Worm (Caenorhabditis elegans) whole organism, L1 larva: Measurements from ENCODE around the gene math-33.

Source experiments
- egl-27 ChIP-seq, 2 experiments: fragments of 150-350 bp in 1 of 2; sonication (generic microtip); optimal IDR thresholded peaks; 3 replicates each; lab custom pipeline; 2017 to 2018; ENCODE audit warnings: missing biosample characterization in 2 of 2, missing genetic modification characterization in 2 of 2, missing genetic modification reagents in 2 of 2
- pqm-1 ChIP-seq: sonication (generic microtip); optimal IDR thresholded peaks from 3 replicates; lab custom pipeline; 2017; ENCODE audit warnings: missing biosample characterization, missing genetic modification characterization

DNA sequence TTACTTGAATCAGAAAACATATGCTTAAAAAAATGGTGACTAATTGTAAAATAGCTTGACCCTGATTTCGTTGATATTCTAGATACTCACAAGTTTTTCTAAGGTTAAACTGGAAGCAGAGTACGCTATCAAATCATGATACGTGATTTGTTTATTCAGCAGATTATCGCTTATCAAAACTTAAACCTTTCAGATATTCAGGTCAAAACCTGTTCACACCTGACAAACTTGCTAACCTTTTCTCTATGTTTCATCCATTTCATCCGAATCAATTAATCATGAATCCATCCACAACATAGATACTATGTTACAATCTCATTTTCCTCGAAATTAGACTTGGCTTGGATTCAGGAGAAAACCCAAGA is 34.1 kb downstream of the math-33 start:
- TF ChIP-seq egl-27 (tag; optimal IDR thresholded peaks at IDR 0.05; lab: Kevin White, UChicago) (no peak), pqm-1 (tag; lab: Kevin White, UChicago) (no peak)
